Worm (Caenorhabditis elegans) whole organism, L4 larva: ENCODE results near the gene fbxa-165.

ENCODE experiments used
- ces-1 ChIP-seq: fragments of 150-350 bp; sonication (generic microtip); optimal IDR thresholded peaks from 4 replicates; lab custom pipeline; 2014; ENCODE audit warnings: missing biosample characterization, missing genetic modification reagents, missing genetic modification characterization
- dve-1 ChIP-seq: sonication (generic microtip); optimal IDR thresholded peaks from 2 replicates; lab custom pipeline; 2017; ENCODE audit warnings: antibody characterized with exemption, mild to moderate bottlenecking, missing genetic modification characterization, missing compliant biosample characterization; ENCODE audit not compliant: insufficient read depth
- egl-27 ChIP-seq: sonication (generic microtip); optimal IDR thresholded peaks from 3 replicates; lab custom pipeline; 2017; ENCODE audit warnings: missing biosample characterization, missing genetic modification reagents, missing genetic modification characterization
- fos-1 ChIP-seq: fragments of 150-350 bp; optimal IDR thresholded peaks from 2 replicates; lab custom pipeline; 2014; ENCODE audit warnings: missing biosample characterization, missing genetic modification characterization
- nhr-25 ChIP-seq: sonication (generic microtip); optimal IDR thresholded peaks from 2 replicates; lab custom pipeline; 2017; ENCODE audit warnings: missing genetic modification characterization, mild to moderate bottlenecking, missing compliant biosample characterization, antibody characterized with exemption, moderate library complexity, borderline replicate concordance; ENCODE audit not compliant: insufficient read depth
- nhr-42 ChIP-seq: fragments of 200-800 bp; sonication (Bioruptor generic); IDR thresholded peaks from 2 replicates; pipeline ENCODE4 v1.3.6; 2022; ENCODE audit warnings: missing genetic modification characterization, missing compliant biosample characterization
- unc-130 ChIP-seq: sonication (generic microtip); optimal IDR thresholded peaks from 2 replicates; lab custom pipeline; 2016; ENCODE audit warnings: missing genetic modification reagents, missing genetic modification characterization, missing compliant biosample characterization

- TF ChIP-seq unc-130 (GFP tag; lab: Kevin White, UChicago) = no peak
- no peak for TF ChIP-seq nhr-42
- no peak for TF ChIP-seq ces-1
- TF ChIP-seq dve-1 = no peak
- TF ChIP-seq fos-1 (tag; lab: Kevin White, UChicago) = no peak
- TF ChIP-seq nhr-25 (tag; lab: Kevin White, UChicago) = no peak
- TF ChIP-seq egl-27 (tag; lab: Kevin White, UChicago) = no peak
Measured at ce11 chrII:1635969-1636368, 19.7 kb upstream of the fbxa-165 start.
